Fruit fly (Drosophila melanogaster) whole organism, pupa: ENCODE measurements around the gene Rala.
A peak's percentile ranks its signal among the peaks of the same experiment; 100 is the strongest.

Experiments
- CG13204 ChIP-seq: fragments of 200-800 bp; sonication (Bioruptor generic); optimal IDR thresholded peaks from 2 replicates; lab custom pipeline; 2018; ENCODE audit warnings: missing biosample characterization, mild to moderate bottlenecking, missing genetic modification characterization, moderate library complexity
- CG15710 ChIP-seq: fragments of 200-800 bp; sonication (Bioruptor generic); optimal IDR thresholded peaks from 2 replicates; lab custom pipeline; 2018; ENCODE audit warnings: missing biosample characterization, mild to moderate bottlenecking, missing genetic modification characterization, moderate library complexity
- D1 ChIP-seq: fragments of 200-800 bp; sonication (Bioruptor generic); optimal IDR thresholded peaks from 2 replicates; lab custom pipeline; 2018; ENCODE audit warnings: missing biosample characterization, mild to moderate bottlenecking, missing genetic modification characterization, moderate library complexity
- EcR ChIP-seq: fragments of 200-800 bp; sonication (Bioruptor generic); optimal IDR thresholded peaks from 3 replicates; lab custom pipeline; 2019; ENCODE audit warnings: missing biosample characterization, missing genetic modification characterization, mild to moderate bottlenecking, moderate library complexity, missing genetic modification reagents
- Ets98B ChIP-seq: fragments of 200-800 bp; sonication (Bioruptor generic); IDR thresholded peaks from 2 replicates; pipeline ENCODE4 v1.3.6; 2022; ENCODE audit warnings: missing biosample characterization, missing genetic modification characterization
- Snoo ChIP-seq: fragments of 200-800 bp; sonication (Bioruptor generic); optimal IDR thresholded peaks from 3 replicates; lab custom pipeline; 2017; ENCODE audit warnings: missing biosample characterization, mild to moderate bottlenecking, missing genetic modification characterization, inconsistent platforms
- fd96Ca ChIP-seq: fragments of 200-800 bp; sonication (Bioruptor generic); IDR thresholded peaks from 3 replicates; pipeline ENCODE4 v1.3.6; 2022; ENCODE audit warnings: missing biosample characterization, missing genetic modification characterization
- gl ChIP-seq: fragments of 200-800 bp; sonication (Bioruptor generic); optimal IDR thresholded peaks from 2 replicates; lab custom pipeline; 2018; ENCODE audit warnings: missing biosample characterization, mild to moderate bottlenecking, missing genetic modification characterization

DNA sequence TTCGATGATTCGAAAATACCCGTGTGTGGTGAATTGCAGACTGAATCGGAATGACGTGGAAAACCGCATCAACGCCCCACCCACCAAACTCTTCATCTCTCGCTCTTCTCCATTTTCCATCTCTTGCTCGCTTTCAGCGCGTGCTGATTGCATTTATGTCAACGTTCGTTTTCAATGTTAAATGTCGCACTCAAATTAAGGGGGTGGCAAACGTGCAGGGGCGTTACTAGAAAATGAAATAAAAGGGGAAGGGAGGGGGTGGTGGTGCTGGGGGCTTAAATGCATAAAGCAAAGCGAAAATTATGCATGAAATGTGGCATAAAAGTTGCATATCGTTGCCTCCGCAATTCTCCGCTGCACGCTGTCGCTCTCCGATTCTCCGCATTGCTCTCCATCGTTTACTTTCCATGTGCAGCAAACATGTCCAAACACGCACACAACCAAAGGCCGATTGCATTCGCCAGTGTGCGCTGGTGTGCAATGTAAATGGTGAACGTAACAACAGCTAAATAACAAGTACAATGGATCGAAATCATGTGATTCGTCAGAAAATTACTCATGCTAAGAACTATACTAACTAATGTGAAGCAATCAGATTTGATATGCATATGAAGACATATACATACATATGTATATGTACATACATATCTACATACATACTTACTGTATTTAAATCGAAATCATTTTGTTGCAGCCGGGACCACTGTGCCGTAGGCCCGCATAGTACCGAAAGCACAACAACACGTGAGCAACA, 37.5 kb downstream of the Rala start:
- peak; percentile 82 for TF ChIP-seq D1
- TF ChIP-seq EcR = peak; percentile 91
- peak; percentile 89 for TF ChIP-seq Snoo (tag; lab: Kevin White, UChicago)
- peak; percentile 92 for TF ChIP-seq Ets98B (GFP tag; lab: Robert Waterston, UW)
- peak; percentile 90 for TF ChIP-seq fd96Ca (GFP tag; lab: Robert Waterston, UW)
- TF ChIP-seq CG15710 (tag; lab: Kevin White, UChicago) = peak; percentile 95
- TF ChIP-seq gl (tag; lab: Kevin White, UChicago) = peak; percentile 92
- peak; percentile 72 for TF ChIP-seq CG13204 (GFP tag; lab: Kevin White, UChicago)
